Worm (Caenorhabditis elegans): Measurements from ENCODE around the gene col-150.

DNA sequence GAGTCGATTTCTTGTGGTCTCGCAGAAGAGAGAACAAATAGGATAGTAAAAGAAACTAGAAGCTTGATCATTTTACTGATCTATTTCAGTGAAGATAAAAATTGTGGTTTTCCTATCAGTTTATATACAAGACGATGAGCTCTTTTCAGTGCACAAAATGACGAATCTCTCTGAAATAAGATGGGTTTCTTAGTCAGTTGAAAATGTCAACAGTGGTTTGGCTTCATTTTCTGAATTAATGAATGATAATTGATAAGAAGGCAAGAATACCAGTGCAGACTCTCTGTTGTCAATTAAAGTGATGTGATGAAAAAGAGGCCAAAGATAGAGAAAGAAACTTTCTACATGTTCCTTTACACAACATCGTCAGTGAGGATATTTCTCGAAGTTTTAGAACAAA, 13.1 kb downstream of the col-150 start, which contains the start of gene lys-2:
- no peak for TF ChIP-seq tra-4 (tag; optimal IDR thresholded peaks at IDR 0.05)
- TF ChIP-seq sea-1 (GFP tag; conservative IDR thresholded peaks at IDR 0.05): no peak
- no peak for TF ChIP-seq ama-1 (optimal IDR thresholded peaks at IDR 0.05)
- no peak for TF ChIP-seq B0310.2 (tag; optimal IDR thresholded peaks at IDR 0.05)
- TF ChIP-seq ceh-13 (GFP tag; optimal IDR thresholded peaks at IDR 0.05): no peak
- TF ChIP-seq hmg-4 (GFP tag; optimal IDR thresholded peaks at IDR 0.05): no peak
- no peak for TF ChIP-seq tbx-11 (GFP tag; IDR thresholded peaks at IDR 0.05)
